Worm (Caenorhabditis elegans): Measurements from ENCODE around the gene otpl-2.

The otpl-2 gene

DNA sequence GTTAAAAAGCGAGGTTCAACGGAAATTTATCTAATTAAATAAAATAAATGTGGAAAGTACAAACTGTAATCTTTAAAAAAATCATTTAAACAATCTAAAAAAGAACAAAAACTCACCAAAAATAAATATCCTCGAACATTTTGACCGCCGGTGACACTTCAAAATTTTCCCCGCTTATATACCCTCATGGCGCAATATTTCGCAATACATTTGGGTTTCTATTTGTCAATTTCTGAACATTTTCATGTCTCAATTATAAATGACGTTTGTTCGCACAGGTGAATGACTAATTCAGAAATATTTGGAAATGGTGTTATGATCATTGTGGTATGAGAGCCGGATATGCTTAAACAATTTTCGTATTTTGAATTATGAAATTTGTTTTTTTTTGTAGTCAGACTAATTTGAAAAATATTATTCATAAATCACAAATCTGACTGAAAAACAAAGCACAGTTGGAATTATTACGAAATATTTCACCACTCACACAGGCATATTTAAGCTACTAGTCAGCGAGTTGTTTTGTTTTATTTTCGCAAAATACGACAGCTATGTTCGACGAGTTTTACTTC, 31.6 kb upstream of the otpl-2 start, which contains the start of the genes C49G7.10 and irg-2:
C49G7.10 (minus strand) TSS at position 169 of the 572 bp plus-strand sequence.
irg-2 (plus strand) TSS at position 329 of the 572 bp plus-strand sequence.
- no peak for TF ChIP-seq ceh-24 (tag; optimal IDR thresholded peaks at IDR 0.05)
- no peak for TF ChIP-seq tbx-7 (tag; optimal IDR thresholded peaks at IDR 0.05)
- no peak for TF ChIP-seq ceh-14 (tag; optimal IDR thresholded peaks at IDR 0.05)
- TF ChIP-seq F13H6.1 (tag; optimal IDR thresholded peaks at IDR 0.05): no peak
- no peak for TF ChIP-seq che-1 (tag; optimal IDR thresholded peaks at IDR 0.05)
- no peak for TF ChIP-seq syd-9 (tag; optimal IDR thresholded peaks at IDR 0.05)
- TF ChIP-seq pha-2 (tag; optimal IDR thresholded peaks at IDR 0.05): no peak
- TF ChIP-seq pag-3 (tag; optimal IDR thresholded peaks at IDR 0.05; ENCODE audit: borderline replicate concordance): no peak
- TF ChIP-seq ceh-18 (tag; optimal IDR thresholded peaks at IDR 0.05): no peak
- TF ChIP-seq mec-3 (tag; optimal IDR thresholded peaks at IDR 0.05; ENCODE audit: borderline replicate concordance): no peak
- TF ChIP-seq ceh-22 (tag; optimal IDR thresholded peaks at IDR 0.05): no peak
- no peak for TF ChIP-seq ceh-19 (GFP tag; optimal IDR thresholded peaks at IDR 0.05)
- TF ChIP-seq sdc-2 (tag; optimal IDR thresholded peaks at IDR 0.05): no peak

DNA sequence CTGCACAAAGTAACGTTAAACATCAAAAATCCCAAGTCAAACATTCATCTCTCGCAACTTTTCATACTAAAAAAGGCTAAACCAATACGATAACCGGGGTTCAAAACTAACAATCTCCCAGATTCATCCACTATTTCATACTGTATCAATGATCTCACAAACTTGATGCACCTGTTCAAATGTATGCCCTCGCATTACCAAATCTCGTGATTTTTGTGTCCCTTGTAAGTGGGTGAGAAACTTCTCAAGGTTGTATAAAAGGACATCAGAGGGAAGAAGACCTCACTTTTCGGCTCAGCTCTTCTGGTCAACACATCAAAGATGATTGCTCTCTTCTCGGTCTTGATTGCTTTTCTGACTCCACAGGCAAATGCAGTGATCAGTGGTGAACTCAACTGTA, 29.9 kb upstream of the otpl-2 start, which contains the start of gene phat-3:
phat-3 (plus strand) TSS at position 301 of the 400 bp plus-strand sequence.
- TF ChIP-seq eyg-1 (tag; optimal IDR thresholded peaks at IDR 0.05) (no peak), C08G9.2 (tag; optimal IDR thresholded peaks at IDR 0.05) (no peak), nfya-1 (tag; optimal IDR thresholded peaks at IDR 0.05) (no peak), K09A11.1 (tag; optimal IDR thresholded peaks at IDR 0.05; ENCODE audit: insufficient read depth) (no peak)

DNA sequence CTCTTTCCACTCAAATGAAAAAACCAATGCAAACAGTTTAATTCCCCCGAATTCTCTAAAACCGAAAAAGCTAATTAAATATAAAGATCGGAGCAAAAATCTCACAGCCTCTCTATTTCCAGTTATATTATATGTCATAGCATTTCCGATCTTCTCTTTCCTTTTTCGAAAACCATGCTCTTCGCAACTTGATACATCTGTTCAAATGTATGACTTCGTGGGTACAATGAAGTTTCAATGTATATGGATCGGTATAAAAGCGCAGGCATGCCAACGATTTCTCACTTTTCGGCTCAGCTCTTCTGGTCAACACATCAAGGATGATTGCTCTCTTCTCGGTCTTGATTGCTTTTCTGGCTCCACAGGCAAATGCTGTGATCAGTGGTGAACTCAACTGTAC, 27.4 kb upstream of the otpl-2 start, which contains the start of gene phat-7:
phat-7 (plus strand) TSS at position 301 of the 400 bp plus-strand sequence.
- TF ChIP-seq pqm-1 (tag; optimal IDR thresholded peaks at IDR 0.05) (no peak), unc-86 (tag; optimal IDR thresholded peaks at IDR 0.05) (no peak), hlh-6 (tag; optimal IDR thresholded peaks at IDR 0.05) (no peak), eyg-1 (tag; optimal IDR thresholded peaks at IDR 0.05) (no peak), C08G9.2 (tag; optimal IDR thresholded peaks at IDR 0.05) (no peak), pax-1 (tag; optimal IDR thresholded peaks at IDR 0.05) (no peak), fax-1 (tag; optimal IDR thresholded peaks at IDR 0.05) (no peak)

DNA sequence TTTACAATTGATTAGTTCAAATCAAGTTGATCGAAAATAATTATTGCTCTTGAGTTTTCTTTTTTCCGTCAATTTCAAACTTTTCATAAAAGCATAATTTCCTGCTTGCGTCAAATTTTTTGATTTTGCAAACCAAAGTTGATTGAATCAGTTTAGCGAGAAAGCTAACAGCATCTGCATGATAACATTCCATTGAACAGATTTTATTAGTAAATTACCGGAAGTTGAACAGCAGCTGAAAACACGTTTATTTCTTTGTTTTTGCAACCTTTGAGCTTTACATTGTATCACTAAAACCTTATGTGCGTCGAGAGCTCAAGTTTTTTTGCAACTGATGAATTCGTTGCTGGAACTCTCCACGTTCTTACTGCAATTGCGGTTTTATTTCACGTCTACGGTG, 26.0 kb upstream of the otpl-2 start, which contains the start of gene srh-169:
srh-169 (plus strand) TSS at position 301 of the 400 bp plus-strand sequence.
- TF ChIP-seq ttx-3 (tag; optimal IDR thresholded peaks at IDR 0.05): no peak
- no peak for TF ChIP-seq ceh-34 (tag; optimal IDR thresholded peaks at IDR 0.05)
- no peak for TF ChIP-seq hlh-6 (tag; optimal IDR thresholded peaks at IDR 0.05)
- no peak for TF ChIP-seq ceh-24 (tag; optimal IDR thresholded peaks at IDR 0.05)
- TF ChIP-seq nhr-11 (tag; optimal IDR thresholded peaks at IDR 0.05): no peak
- no peak for TF ChIP-seq unc-42 (tag; optimal IDR thresholded peaks at IDR 0.05)
- no peak for TF ChIP-seq sdc-2 (tag; optimal IDR thresholded peaks at IDR 0.05)
- no peak for TF ChIP-seq pag-3 (tag; optimal IDR thresholded peaks at IDR 0.05; ENCODE audit: borderline replicate concordance)
- TF ChIP-seq rnt-1 (tag; optimal IDR thresholded peaks at IDR 0.05): no peak
- no peak for TF ChIP-seq ceh-30 (tag; optimal IDR thresholded peaks at IDR 0.05)
- no peak for TF ChIP-seq hlh-15 (tag; optimal IDR thresholded peaks at IDR 0.05)
- TF ChIP-seq ahr-1 (tag; optimal IDR thresholded peaks at IDR 0.05): no peak
- no peak for TF ChIP-seq ceh-18 (tag; optimal IDR thresholded peaks at IDR 0.05)
- TF ChIP-seq pha-4 (tag; optimal IDR thresholded peaks at IDR 0.05): no peak
- no peak for TF ChIP-seq elt-2 (tag; optimal IDR thresholded peaks at IDR 0.05)
- no peak for TF ChIP-seq pqm-1 (tag; optimal IDR thresholded peaks at IDR 0.05)

DNA sequence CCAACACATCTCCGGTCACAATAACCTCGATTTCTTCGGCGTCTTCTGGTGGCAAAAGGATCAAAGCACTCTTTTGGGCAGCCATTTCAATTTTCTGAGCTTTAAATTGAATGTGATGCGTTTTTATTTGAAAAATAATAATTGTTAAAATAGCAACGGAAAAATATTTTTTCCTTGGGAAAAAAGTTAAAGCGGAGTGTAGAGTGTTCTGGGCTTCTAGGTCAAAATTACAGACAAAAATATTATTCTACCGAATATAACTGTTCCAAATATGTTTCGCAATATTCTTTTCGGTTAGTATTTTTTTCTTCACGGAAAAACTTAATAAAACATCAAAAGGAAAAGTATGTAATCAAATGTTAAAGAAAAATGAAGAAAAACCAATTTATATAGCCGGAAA, 18.5 kb upstream of the otpl-2 start, which contains the start of gene djr-1.2:
djr-1.2 (minus strand) TSS at position 101 of the 400 bp plus-strand sequence.
- TF ChIP-seq zip-5 (tag; optimal IDR thresholded peaks at IDR 0.05) (no peak), sox-4 (tag; optimal IDR thresholded peaks at IDR 0.05) (no peak), che-1 (tag; optimal IDR thresholded peaks at IDR 0.05) (no peak), C08G9.2 (tag; optimal IDR thresholded peaks at IDR 0.05) (no peak), ama-1 (optimal IDR thresholded peaks at IDR 0.05) (no peak)
